Fruit fly (Drosophila melanogaster) whole organism, embryonic: ENCODE measurements around the gene Eig71Ec.
A peak's percentile ranks its signal among the peaks of the same experiment; 100 is the strongest.

Source experiments
- Adf1 ChIP-seq: fragments of 200-800 bp; sonication (Bioruptor generic); IDR thresholded peaks from 2 replicates; pipeline ENCODE4 v1.3.6; 2022; ENCODE audit warnings: missing biosample characterization, missing genetic modification characterization
- CG10267 ChIP-seq: fragments of 200-800 bp; sonication (Bioruptor generic); optimal IDR thresholded peaks from 2 replicates; lab custom pipeline; 2018; ENCODE audit warnings: missing biosample characterization, mild to moderate bottlenecking, missing genetic modification characterization, moderate library complexity
- CG10366 ChIP-seq: fragments of 200-800 bp; sonication (Bioruptor generic); IDR thresholded peaks from 2 replicates; pipeline ENCODE4 v1.3.6; 2022; ENCODE audit warnings: missing biosample characterization, missing genetic modification characterization
- CG10654 ChIP-seq: fragments of 200-800 bp; sonication (Bioruptor generic); optimal IDR thresholded peaks from 2 replicates; lab custom pipeline; 2016; ENCODE audit warnings: missing biosample characterization, missing genetic modification characterization
- CG10979 ChIP-seq: fragments of 200-800 bp; sonication (Bioruptor generic); optimal IDR thresholded peaks from 2 replicates; lab custom pipeline; 2018; ENCODE audit warnings: missing biosample characterization, mild to moderate bottlenecking, missing genetic modification characterization, moderate library complexity
- CG13424 ChIP-seq: fragments of 200-800 bp; sonication (Bioruptor generic); optimal IDR thresholded peaks from 2 replicates; lab custom pipeline; 2019; ENCODE audit warnings: missing biosample characterization, mild to moderate bottlenecking, missing genetic modification characterization, moderate library complexity
- CG15696 ChIP-seq: fragments of 200-800 bp; sonication (Bioruptor generic); optimal IDR thresholded peaks from 2 replicates; lab custom pipeline; 2019; ENCODE audit warnings: missing biosample characterization, mild to moderate bottlenecking, missing genetic modification characterization, moderate library complexity
- CG1602 ChIP-seq: fragments of 200-800 bp; sonication (Bioruptor generic); optimal IDR thresholded peaks from 3 replicates; lab custom pipeline; 2016; ENCODE audit warnings: missing biosample characterization, missing genetic modification characterization
- CG17361 ChIP-seq: fragments of 200-800 bp; sonication (Bioruptor generic); IDR thresholded peaks from 3 replicates; pipeline ENCODE4 v1.3.6; 2022; ENCODE audit warnings: missing biosample characterization, missing genetic modification characterization
- CG17802 ChIP-seq: fragments of 200-800 bp; sonication (Bioruptor generic); optimal IDR thresholded peaks from 2 replicates; lab custom pipeline; 2018; ENCODE audit warnings: missing biosample characterization, mild to moderate bottlenecking, missing genetic modification characterization, moderate library complexity
- CG1792 ChIP-seq: fragments of 200-800 bp; sonication (Bioruptor generic); optimal IDR thresholded peaks from 2 replicates; lab custom pipeline; 2016; ENCODE audit warnings: missing biosample characterization, missing genetic modification characterization
- CG18764 ChIP-seq: fragments of 200-800 bp; sonication (Bioruptor generic); optimal IDR thresholded peaks from 3 replicates; lab custom pipeline; 2016; ENCODE audit warnings: missing biosample characterization, missing genetic modification characterization
- CG2889 ChIP-seq: fragments of 200-800 bp; sonication (Bioruptor generic); IDR thresholded peaks from 3 replicates; pipeline ENCODE4 v1.3.6; 2022; ENCODE audit warnings: missing biosample characterization, missing genetic modification characterization
- CG30431 ChIP-seq: fragments of 200-800 bp; sonication (Bioruptor generic); optimal IDR thresholded peaks from 2 replicates; lab custom pipeline; 2017; ENCODE audit warnings: missing biosample characterization, missing genetic modification characterization
- CG3163 ChIP-seq: fragments of 200-800 bp; sonication (Bioruptor generic); optimal IDR thresholded peaks from 3 replicates; lab custom pipeline; 2016; ENCODE audit warnings: missing biosample characterization, missing genetic modification characterization
- CG33557 ChIP-seq: fragments of 200-800 bp; sonication (Bioruptor generic); optimal IDR thresholded peaks from 2 replicates; lab custom pipeline; 2019; ENCODE audit warnings: missing biosample characterization, mild to moderate bottlenecking, missing genetic modification characterization, moderate library complexity
- CG4360 ChIP-seq: fragments of 200-800 bp; sonication (Bioruptor generic); IDR thresholded peaks from 2 replicates; pipeline ENCODE4 v1.3.6; 2022; ENCODE audit warnings: missing biosample characterization, missing genetic modification characterization
- CG8924 ChIP-seq: fragments of 200-800 bp; optimal IDR thresholded peaks from 3 replicates; lab custom pipeline; 2019; ENCODE audit warnings: missing biosample characterization, mild to moderate bottlenecking, missing genetic modification characterization, moderate library complexity
- Chrac-16 ChIP-seq: fragments of 200-800 bp; sonication (Bioruptor generic); optimal IDR thresholded peaks from 3 replicates; lab custom pipeline; 2016; ENCODE audit warnings: missing biosample characterization, missing genetic modification characterization
- D ChIP-seq, 2 experiments: fragments of 200-800 bp in 1 of 2; fragments of >200 bp in 1 of 2; sonication (Bioruptor generic) in 1 of 2; optimal IDR thresholded peaks; 2 replicates in 1 of 2; 3 replicates in 1 of 2; lab custom pipeline; 2017; ENCODE audit warnings: mild to moderate bottlenecking in 1 of 2, missing biosample characterization in 1 of 2, missing genetic modification characterization in 1 of 2, missing genetic modification reagents in 1 of 2
- D19A ChIP-seq: fragments of 200-800 bp; optimal IDR thresholded peaks from 3 replicates; lab custom pipeline; 2019; ENCODE audit warnings: missing biosample characterization, mild to moderate bottlenecking, missing genetic modification characterization, moderate library complexity
- E2f1 ChIP-seq: fragments of 200-800 bp; sonication (Bioruptor generic); IDR thresholded peaks from 2 replicates; pipeline ENCODE4 v1.3.6; 2022; ENCODE audit warnings: missing biosample characterization, missing genetic modification characterization
- E2f2 ChIP-seq: fragments of 200-800 bp; sonication (Bioruptor generic); IDR thresholded peaks from 2 replicates; pipeline ENCODE4 v1.3.6; 2022; ENCODE audit warnings: missing biosample characterization, missing genetic modification characterization
- HLH3B ChIP-seq: fragments of 200-800 bp; sonication (Bioruptor generic); IDR thresholded peaks from 2 replicates; pipeline ENCODE4 v1.3.6; 2022; ENCODE audit warnings: missing biosample characterization, missing genetic modification characterization
- Hand ChIP-seq: fragments of 200-800 bp; sonication (Bioruptor generic); optimal IDR thresholded peaks from 2 replicates; lab custom pipeline; 2017; ENCODE audit warnings: mild to moderate bottlenecking, missing biosample characterization, missing genetic modification reagents, missing genetic modification characterization
- Oli ChIP-seq: fragments of 200-800 bp; sonication (Bioruptor generic); optimal IDR thresholded peaks from 2 replicates; lab custom pipeline; 2018; ENCODE audit warnings: missing biosample characterization, mild to moderate bottlenecking, missing genetic modification characterization, moderate library complexity
- Optix ChIP-seq: fragments of 200-800 bp; sonication (Bioruptor generic); IDR thresholded peaks from 3 replicates; pipeline ENCODE4 v1.3.6; 2022; ENCODE audit warnings: missing biosample characterization, missing genetic modification characterization
- Spps ChIP-seq: fragments of 200-800 bp; sonication (Bioruptor generic); optimal IDR thresholded peaks from 2 replicates; lab custom pipeline; 2018; ENCODE audit warnings: missing biosample characterization, mild to moderate bottlenecking, missing genetic modification characterization
- Taf1 ChIP-seq: fragments of 200-800 bp; sonication (Bioruptor generic); IDR thresholded peaks from 2 replicates; pipeline ENCODE4 v1.3.6; 2022; ENCODE audit warnings: missing biosample characterization, missing genetic modification characterization
- Xrp1 ChIP-seq: fragments of 200-800 bp; sonication (Bioruptor generic); IDR thresholded peaks from 2 replicates; pipeline ENCODE4 v1.3.6; 2022; ENCODE audit warnings: missing biosample characterization, missing genetic modification characterization
- abd-A ChIP-seq: fragments of 200-800 bp; sonication (Bioruptor generic); optimal IDR thresholded peaks from 3 replicates; lab custom pipeline; 2019; ENCODE audit warnings: missing biosample characterization, mild to moderate bottlenecking, missing genetic modification characterization, moderate library complexity
- chif ChIP-seq, 2 experiments: fragments of 200-800 bp; sonication (Bioruptor generic); optimal IDR thresholded peaks; 3 replicates each; lab custom pipeline; 2016; ENCODE audit warnings: missing biosample characterization in 2 of 2, missing genetic modification characterization in 2 of 2
- dimm ChIP-seq: fragments of 200-800 bp; sonication (Bioruptor generic); IDR thresholded peaks from 2 replicates; pipeline ENCODE4 v1.3.6; 2022; ENCODE audit warnings: missing biosample characterization, missing genetic modification characterization
- esg ChIP-seq: fragments of 200-800 bp; sonication (Bioruptor generic); conservative IDR thresholded peaks from 2 replicates; pipeline ENCODE4 v1.3.6; 2022; ENCODE audit warnings: missing biosample characterization, missing genetic modification characterization
- fd96Cb ChIP-seq: fragments of 200-800 bp; sonication (Bioruptor generic); optimal IDR thresholded peaks from 2 replicates; lab custom pipeline; 2018; ENCODE audit warnings: missing biosample characterization, mild to moderate bottlenecking, missing genetic modification characterization, moderate library complexity
- gcm ChIP-seq: fragments of 200-800 bp; sonication (Bioruptor generic); optimal IDR thresholded peaks from 2 replicates; lab custom pipeline; 2019; ENCODE audit warnings: missing biosample characterization, mild to moderate bottlenecking, missing genetic modification characterization, moderate library complexity
- grau ChIP-seq: fragments of 200-800 bp; optimal IDR thresholded peaks from 3 replicates; lab custom pipeline; 2019; ENCODE audit warnings: missing biosample characterization, mild to moderate bottlenecking, missing genetic modification characterization, moderate library complexity
- gsb-n ChIP-seq: fragments of 200-800 bp; sonication (Bioruptor generic); optimal IDR thresholded peaks from 3 replicates; lab custom pipeline; 2018; ENCODE audit warnings: missing biosample characterization, mild to moderate bottlenecking, missing genetic modification characterization
- hkb ChIP-seq, 2 experiments: fragments of 200-800 bp in 1 of 2; fragments of >200 bp in 1 of 2; sonication (Bioruptor generic) in 1 of 2; IDR thresholded peaks in 1 of 2; optimal IDR thresholded peaks in 1 of 2; 2 replicates each; pipeline versions ENCODE4 v1.3.6 to Lab custom; 2017 to 2022; ENCODE audit warnings: missing biosample characterization in 1 of 2, missing genetic modification characterization in 1 of 2
- jigr1 ChIP-seq: fragments of 200-800 bp; sonication (Bioruptor generic); IDR thresholded peaks from 3 replicates; pipeline ENCODE4 v1.3.6; 2022; ENCODE audit warnings: missing biosample characterization, missing genetic modification characterization
- onecut ChIP-seq: fragments of 200-800 bp; sonication (Bioruptor generic); IDR thresholded peaks from 2 replicates; pipeline ENCODE4 v1.3.6; 2022; ENCODE audit warnings: missing biosample characterization, missing genetic modification characterization
- prd ChIP-seq, 3 experiments: fragments of >200 bp in 2 of 3; fragments of 200-800 bp in 1 of 3; sonication (Bioruptor generic) in 1 of 3; optimal IDR thresholded peaks in 2 of 3; IDR thresholded peaks in 1 of 3; 2 replicates in 2 of 3; 3 replicates in 1 of 3; pipeline versions ENCODE4 v1.3.6 to Lab custom; 2017 to 2022; ENCODE audit warnings: missing biosample characterization in 1 of 3, missing genetic modification characterization in 1 of 3
- row ChIP-seq: fragments of 200-800 bp; sonication (Bioruptor generic); IDR thresholded peaks from 3 replicates; pipeline ENCODE4 v1.3.6; 2022; ENCODE audit warnings: missing biosample characterization, missing genetic modification characterization
- sima ChIP-seq: fragments of 200-800 bp; sonication (Bioruptor generic); optimal IDR thresholded peaks from 2 replicates; lab custom pipeline; 2016; ENCODE audit warnings: missing biosample characterization, missing genetic modification characterization
- tin ChIP-seq: fragments of 200-800 bp; sonication (Bioruptor generic); optimal IDR thresholded peaks from 3 replicates; lab custom pipeline; 2016; ENCODE audit warnings: missing biosample characterization, missing genetic modification characterization
- tx ChIP-seq: fragments of 200-800 bp; sonication (Bioruptor generic); optimal IDR thresholded peaks from 2 replicates; lab custom pipeline; 2016; ENCODE audit warnings: missing biosample characterization, missing genetic modification characterization
- unpg ChIP-seq: fragments of 200-800 bp; sonication (Bioruptor generic); optimal IDR thresholded peaks from 3 replicates; lab custom pipeline; 2018; ENCODE audit warnings: missing biosample characterization, mild to moderate bottlenecking, missing genetic modification characterization, moderate library complexity
- zf30C ChIP-seq: fragments of 200-800 bp; sonication (Bioruptor generic); optimal IDR thresholded peaks from 3 replicates; lab custom pipeline; 2018; ENCODE audit warnings: missing biosample characterization, mild to moderate bottlenecking, missing genetic modification characterization
- zfh1 ChIP-seq: fragments of 200-800 bp; sonication (Bioruptor generic); IDR thresholded peaks from 3 replicates; pipeline ENCODE4 v1.3.6; 2022; ENCODE audit warnings: missing biosample characterization, missing genetic modification characterization

Gene Eig71Ec

DNA sequence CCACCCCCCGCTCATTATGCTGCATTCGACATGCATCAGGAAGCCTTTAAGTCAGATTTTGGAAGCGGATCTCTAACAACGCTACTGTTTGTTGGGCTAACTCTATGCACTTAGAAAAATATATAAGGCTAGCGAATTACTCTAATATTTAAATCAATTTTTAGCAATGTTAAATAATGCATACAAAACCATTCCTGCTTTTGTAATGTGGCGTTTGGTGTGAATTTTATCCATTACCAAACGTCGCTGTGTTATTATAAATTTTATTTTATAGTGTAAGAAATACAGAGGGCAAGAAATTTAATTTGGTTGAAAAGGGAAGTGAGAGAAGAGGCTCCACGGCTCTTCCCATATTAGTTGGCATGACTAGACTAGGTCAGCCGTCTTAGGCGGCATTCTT, 20.7 kb upstream of the Eig71Ec start:
- no peak for TF ChIP-seq Hand (GFP tag; lab: Kevin White, UChicago)
- no peak for TF ChIP-seq HLH3B
- no peak for TF ChIP-seq D (optimal IDR thresholded peaks at IDR 0.05; lab: Kevin White, UChicago)
- peak; percentile 49 for TF ChIP-seq D (GFP tag; optimal IDR thresholded peaks at IDR 0.05; lab: Kevin White, UChicago)
- no peak for TF ChIP-seq CG10654 (GFP tag; lab: Kevin White, UChicago)
- TF ChIP-seq E2f2 (GFP tag; lab: Robert Waterston, UW) = no peak
- TF ChIP-seq CG1602 (GFP tag; lab: Kevin White, UChicago) = peak; percentile 15
- TF ChIP-seq grau (tag; lab: Kevin White, UChicago) = peak; percentile 51
- no peak for TF ChIP-seq CG18764 (GFP tag; lab: Kevin White, UChicago)
- peak; percentile 22 for TF ChIP-seq tin (GFP tag; lab: Kevin White, UChicago)
- peak; percentile 31 for TF ChIP-seq Spps (tag; lab: Kevin White, UChicago)
- peak; percentile 51 for TF ChIP-seq unpg
- TF ChIP-seq hkb (optimal IDR thresholded peaks at IDR 0.05; lab: Kevin White, UChicago) = no peak
- TF ChIP-seq hkb (GFP tag; IDR thresholded peaks at IDR 0.05; lab: Robert Waterston, UW) = 0 out of 2 replicates have a peak, but pooled peaks have one; percentile 36
- TF ChIP-seq CG13424 = peak; percentile 29
- TF ChIP-seq CG3163 (GFP tag; lab: Kevin White, UChicago) = no peak
- peak; percentile 54 for TF ChIP-seq CG33557 (GFP tag; lab: Kevin White, UChicago)
- TF ChIP-seq CG4360 = no peak
- TF ChIP-seq onecut (GFP tag; lab: Robert Waterston, UW) = 0 out of 2 replicates have a peak, but pooled peaks have one; percentile 11
- TF ChIP-seq Taf1 (GFP tag; lab: Robert Waterston, UW) = no peak
- TF ChIP-seq CG10267 (tag; lab: Kevin White, UChicago) = peak; percentile 57
- no peak for TF ChIP-seq prd (optimal IDR thresholded peaks at IDR 0.05; lab: Kevin White, UChicago)
- TF ChIP-seq prd (GFP tag; IDR thresholded peaks at IDR 0.05; lab: Robert Waterston, UW) = peak; percentile 45; the same call in 2 of the 3 replicates
- TF ChIP-seq Xrp1 (GFP tag; lab: Robert Waterston, UW) = peak; percentile 62; the same call in 1 of the 2 replicates
- TF ChIP-seq CG2889 = 0 out of 3 replicates have a peak, but pooled peaks have one; percentile 4
- peak; percentile 12 for TF ChIP-seq CG17802 (tag; lab: Kevin White, UChicago)
- TF ChIP-seq D19A (tag; lab: Kevin White, UChicago) = peak; percentile 60
- TF ChIP-seq Chrac-16 (GFP tag; lab: Kevin White, UChicago) = peak; percentile 30
- TF ChIP-seq CG30431 (GFP tag; lab: Kevin White, UChicago) = peak; percentile 25
- no peak for TF ChIP-seq sima
- TF ChIP-seq CG17361 (GFP tag; lab: Robert Waterston, UW) = peak; percentile 55; the same call in 2 of the 3 replicates
- peak; percentile 20 to 29 for TF ChIP-seq chif (GFP tag; optimal IDR thresholded peaks at IDR 0.05; lab: Kevin White, UChicago)
- TF ChIP-seq CG10366 (GFP tag; lab: Robert Waterston, UW) = no peak
- TF ChIP-seq CG10979 = peak; percentile 69
- TF ChIP-seq zf30C = peak; percentile 19
- peak; percentile 31 for TF ChIP-seq CG8924
- no peak for TF ChIP-seq E2f1 (GFP tag; lab: Robert Waterston, UW)
- no peak for TF ChIP-seq jigr1 (GFP tag; lab: Robert Waterston, UW)
- TF ChIP-seq tx (GFP tag; lab: Kevin White, UChicago) = no peak
- TF ChIP-seq zfh1 (GFP tag; lab: Robert Waterston, UW) = peak; percentile 35; the same call in 1 of the 3 replicates
- no peak for TF ChIP-seq CG1792 (GFP tag; lab: Kevin White, UChicago)
- TF ChIP-seq gcm (GFP tag; lab: Kevin White, UChicago) = peak; percentile 38
- TF ChIP-seq Adf1 (GFP tag; lab: Robert Waterston, UW) = no peak
- no peak for TF ChIP-seq abd-A
- TF ChIP-seq Oli (tag; lab: Kevin White, UChicago) = peak; percentile 27
- peak; percentile 51 for TF ChIP-seq gsb-n (tag; lab: Kevin White, UChicago)
- peak; percentile 44 for TF ChIP-seq CG15696 (tag; lab: Kevin White, UChicago)
- peak; percentile 22; the same call in 1 of the 3 replicates for TF ChIP-seq row (GFP tag; lab: Robert Waterston, UW)
- no peak for TF ChIP-seq Optix (GFP tag; lab: Robert Waterston, UW)
- TF ChIP-seq fd96Cb (tag; lab: Kevin White, UChicago) = peak; percentile 39
- no peak for TF ChIP-seq dimm (GFP tag; lab: Robert Waterston, UW)
- TF ChIP-seq esg (GFP tag; lab: Robert Waterston, UW) = no peak
